Worm (Caenorhabditis elegans): ENCODE data around the gene vha-8.

The vha-8 gene

DNA sequence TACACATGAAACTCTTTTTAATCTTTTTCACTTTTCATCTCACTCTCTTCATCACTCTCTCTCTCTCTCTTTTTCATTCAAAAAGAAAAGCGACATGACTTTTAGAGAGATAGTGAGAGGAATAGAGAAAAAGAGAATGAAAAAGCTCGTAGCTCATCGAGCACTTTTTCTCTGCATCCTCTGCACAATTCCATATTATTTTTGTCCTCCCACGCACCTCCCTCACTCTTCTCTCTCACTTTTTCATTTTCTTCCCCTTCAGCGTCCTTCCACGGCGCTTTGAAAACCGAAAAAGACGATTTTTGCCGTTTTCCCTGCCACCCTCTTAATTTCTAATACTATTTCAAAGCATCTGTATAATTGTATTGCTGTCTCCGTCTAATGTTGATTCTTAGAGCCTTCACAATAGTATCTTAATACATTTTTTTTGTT lies 48.2 kb downstream of the vha-8 start (continued):
- TF ChIP-seq ceh-82 (tag; optimal IDR thresholded peaks at IDR 0.05) (peak; percentile 65), gmeb-1 (tag; optimal IDR thresholded peaks at IDR 0.05) (peak; percentile 61), blmp-1 (tag; optimal IDR thresholded peaks at IDR 0.05; ENCODE audit: insufficient read depth) (peak; percentile 41), skn-1 (tag; optimal IDR thresholded peaks at IDR 0.05) (peak; percentile 23), sma-3 (GFP tag; optimal IDR thresholded peaks at IDR 0.05) (peak; percentile 61), ztf-1 (GFP tag; conservative IDR thresholded peaks at IDR 0.05) (no peak), nhr-21 (tag; optimal IDR thresholded peaks at IDR 0.05) (no peak), fos-1 (tag; optimal IDR thresholded peaks at IDR 0.05) (peak; percentile 89), F13H6.1 (tag; optimal IDR thresholded peaks at IDR 0.05) (peak; percentile 95), elt-1 (tag; optimal IDR thresholded peaks at IDR 0.05) (no peak), ceh-16 (tag; optimal IDR thresholded peaks at IDR 0.05) (no peak), sem-4 (tag; optimal IDR thresholded peaks at IDR 0.05) (peak; percentile 68), nhr-25 (tag; optimal IDR thresholded peaks at IDR 0.05) (no peak), aly-2 (tag; optimal IDR thresholded peaks at IDR 0.05) (no peak), lin-13 (GFP tag; optimal IDR thresholded peaks at IDR 0.05) (peak; percentile 72), nhr-129 (tag; optimal IDR thresholded peaks at IDR 0.05) (peak; percentile 77), unc-55 (GFP tag; optimal IDR thresholded peaks at IDR 0.05) (peak; percentile 94), nhr-12 (tag; optimal IDR thresholded peaks at IDR 0.05) (no peak), R02D3.7 (tag; optimal IDR thresholded peaks at IDR 0.05) (no peak), nhr-11 (tag; optimal IDR thresholded peaks at IDR 0.05) (no peak), Y55F3AM.14 (GFP tag; optimal IDR thresholded peaks at IDR 0.05) (peak; percentile 82), mab-5 (tag; optimal IDR thresholded peaks at IDR 0.05) (peak; percentile 79), ztf-11 (tag; optimal IDR thresholded peaks at IDR 0.05) (no peak), elt-3 (tag; optimal IDR thresholded peaks at IDR 0.05) (no peak), egl-27 (tag; optimal IDR thresholded peaks at IDR 0.05) (peak; percentile 81)

- peak; percentile 9 for TF ChIP-seq blmp-1 (tag; optimal IDR thresholded peaks at IDR 0.05; ENCODE audit: insufficient read depth)
- TF ChIP-seq ztf-4 (tag; optimal IDR thresholded peaks at IDR 0.05): no peak
- TF ChIP-seq nhr-25 (tag; optimal IDR thresholded peaks at IDR 0.05): peak; percentile 42
- peak; percentile 13 for TF ChIP-seq fos-1 (tag; optimal IDR thresholded peaks at IDR 0.05)
- TF ChIP-seq nhr-77 (tag; optimal IDR thresholded peaks at IDR 0.05): no peak
- TF ChIP-seq mbf-1 (tag; optimal IDR thresholded peaks at IDR 0.05): no peak
Observed at ce11 chrIV:6841562-6842282, 50.8 kb downstream of the vha-8 start.

All from whole organism, L2 larva.